Fruit fly (Drosophila melanogaster) whole organism, prepupa: ENCODE results near the gene CG1812.

Experiments
- CG10631 ChIP-seq: fragments of 200-800 bp; sonication (Bioruptor generic); optimal IDR thresholded peaks from 2 replicates; lab custom pipeline; 2016; ENCODE audit warnings: missing biosample characterization, missing genetic modification characterization
- CG10669 ChIP-seq: fragments of 200-800 bp; sonication (Bioruptor generic); optimal IDR thresholded peaks from 3 replicates; lab custom pipeline; 2018; ENCODE audit warnings: missing biosample characterization, mild to moderate bottlenecking, missing genetic modification characterization, moderate library complexity
- CG11294 ChIP-seq: fragments of 200-800 bp; sonication (Bioruptor generic); IDR thresholded peaks from 2 replicates; pipeline ENCODE4 v1.3.6; 2022; ENCODE audit warnings: missing biosample characterization, missing genetic modification characterization
- CG11762 ChIP-seq: fragments of 200-800 bp; sonication (Bioruptor generic); optimal IDR thresholded peaks from 3 replicates; lab custom pipeline; 2016; ENCODE audit warnings: missing biosample characterization, missing genetic modification characterization; ENCODE audit not compliant: insufficient read depth
- CG11902 ChIP-seq: fragments of 200-800 bp; sonication (Bioruptor generic); optimal IDR thresholded peaks from 3 replicates; lab custom pipeline; 2016; ENCODE audit warnings: missing biosample characterization, missing genetic modification characterization
- CG15336 ChIP-seq: fragments of 200-800 bp; sonication (Bioruptor generic); IDR thresholded peaks from 2 replicates; pipeline ENCODE4 v1.3.6; 2022; ENCODE audit warnings: missing biosample characterization, missing genetic modification characterization
- CG1621 ChIP-seq: fragments of 200-800 bp; sonication (Bioruptor generic); optimal IDR thresholded peaks from 3 replicates; lab custom pipeline; 2018; ENCODE audit warnings: missing biosample characterization, mild to moderate bottlenecking, missing genetic modification characterization
- CG16779 ChIP-seq: fragments of 200-800 bp; sonication (Bioruptor generic); optimal IDR thresholded peaks from 3 replicates; lab custom pipeline; 2017; ENCODE audit warnings: missing biosample characterization, mild to moderate bottlenecking, missing genetic modification characterization
- CG3032 ChIP-seq: fragments of 200-800 bp; optimal IDR thresholded peaks from 2 replicates; lab custom pipeline; 2019; ENCODE audit warnings: missing biosample characterization, mild to moderate bottlenecking, missing genetic modification characterization, moderate library complexity
- CG31627 ChIP-seq: fragments of 200-800 bp; sonication (Bioruptor generic); optimal IDR thresholded peaks from 3 replicates; lab custom pipeline; 2016; ENCODE audit warnings: missing biosample characterization, missing genetic modification characterization
- CG32006 ChIP-seq: fragments of 200-800 bp; sonication (Bioruptor generic); optimal IDR thresholded peaks from 3 replicates; lab custom pipeline; 2017; ENCODE audit warnings: missing biosample characterization, mild to moderate bottlenecking, missing genetic modification characterization
- CG6163 ChIP-seq: fragments of 200-800 bp; sonication (Bioruptor generic); IDR thresholded peaks from 3 replicates; pipeline ENCODE4 v1.3.6; 2022; ENCODE audit warnings: missing biosample characterization, missing genetic modification characterization
- CG6792 ChIP-seq: fragments of 200-800 bp; sonication (Bioruptor generic); optimal IDR thresholded peaks from 3 replicates; lab custom pipeline; 2016; ENCODE audit warnings: missing biosample characterization, missing genetic modification characterization
- CG6808 ChIP-seq: fragments of 200-800 bp; sonication (Bioruptor generic); optimal IDR thresholded peaks from 3 replicates; lab custom pipeline; 2017; ENCODE audit warnings: missing biosample characterization, missing genetic modification characterization, mild to moderate bottlenecking, moderate library complexity, missing genetic modification reagents
- CG7368 ChIP-seq: fragments of 200-800 bp; sonication (Bioruptor generic); optimal IDR thresholded peaks from 3 replicates; lab custom pipeline; 2016; ENCODE audit warnings: missing biosample characterization, missing genetic modification characterization
- CG8119 ChIP-seq: fragments of 200-800 bp; sonication (Bioruptor generic); IDR thresholded peaks from 3 replicates; pipeline ENCODE4 v1.3.6; 2022; ENCODE audit warnings: missing biosample characterization, missing genetic modification characterization
- CG8319 ChIP-seq: fragments of 200-800 bp; sonication (Bioruptor generic); optimal IDR thresholded peaks from 3 replicates; lab custom pipeline; 2016; ENCODE audit warnings: missing biosample characterization, missing genetic modification characterization
- CG8632 ChIP-seq: fragments of 200-800 bp; sonication (Bioruptor generic); optimal IDR thresholded peaks from 3 replicates; lab custom pipeline; 2016; ENCODE audit warnings: missing biosample characterization, missing genetic modification characterization
- CG9139 ChIP-seq: fragments of 200-800 bp; sonication (Bioruptor generic); optimal IDR thresholded peaks from 3 replicates; lab custom pipeline; 2017; ENCODE audit warnings: missing biosample characterization, mild to moderate bottlenecking, missing genetic modification characterization
- Eip75B ChIP-seq: fragments of 200-800 bp; sonication (Bioruptor generic); optimal IDR thresholded peaks from 3 replicates; lab custom pipeline; 2016; ENCODE audit warnings: missing biosample characterization, missing genetic modification characterization
- Eip78C ChIP-seq: fragments of 200-800 bp; sonication (Bioruptor generic); peaks from one replicate; lab custom pipeline; 2016; ENCODE audit warnings: missing biosample characterization, missing genetic modification characterization
- Eip93F ChIP-seq: fragments of 200-800 bp; sonication (Bioruptor generic); optimal IDR thresholded peaks from 2 replicates; lab custom pipeline; 2016; ENCODE audit warnings: missing biosample characterization, mild to moderate bottlenecking, missing genetic modification characterization
- Ets21C ChIP-seq: fragments of 200-800 bp; sonication (Bioruptor generic); optimal IDR thresholded peaks from 3 replicates; lab custom pipeline; 2016; ENCODE audit warnings: missing biosample characterization, missing genetic modification characterization
- Ets96B ChIP-seq: fragments of 200-800 bp; optimal IDR thresholded peaks from 2 replicates; lab custom pipeline; 2019; ENCODE audit warnings: missing biosample characterization, mild to moderate bottlenecking, missing genetic modification characterization, moderate library complexity
- Gug ChIP-seq: fragments of 200-800 bp; sonication (Bioruptor generic); IDR thresholded peaks from 2 replicates; pipeline ENCODE4 v1.3.6; 2022; ENCODE audit warnings: missing biosample characterization, missing genetic modification characterization
- Hr38 ChIP-seq: sonication (Bioruptor generic); optimal IDR thresholded peaks from 2 replicates; lab custom pipeline; 2016; ENCODE audit warnings: missing biosample characterization, missing genetic modification characterization
- Hr4 ChIP-seq: fragments of 200-800 bp; sonication (Bioruptor generic); optimal IDR thresholded peaks from 3 replicates; lab custom pipeline; 2016; ENCODE audit warnings: missing biosample characterization, missing genetic modification characterization
- Lpt ChIP-seq: fragments of 200-800 bp; sonication (Bioruptor generic); optimal IDR thresholded peaks from 3 replicates; lab custom pipeline; 2016; ENCODE audit warnings: missing biosample characterization, missing genetic modification characterization
- Met ChIP-seq: fragments of 200-800 bp; sonication (Bioruptor generic); optimal IDR thresholded peaks from 3 replicates; lab custom pipeline; 2016; ENCODE audit warnings: missing biosample characterization, missing genetic modification characterization
- OdsH ChIP-seq: fragments of 200-800 bp; sonication (Bioruptor generic); optimal IDR thresholded peaks from 3 replicates; lab custom pipeline; 2016; ENCODE audit warnings: missing biosample characterization, missing genetic modification characterization
- Smox ChIP-seq: fragments of 200-800 bp; sonication (Bioruptor generic); optimal IDR thresholded peaks from 3 replicates; lab custom pipeline; 2016; ENCODE audit warnings: missing biosample characterization, missing genetic modification characterization
- Sox102F ChIP-seq: fragments of 200-800 bp; sonication (Bioruptor generic); optimal IDR thresholded peaks from 2 replicates; lab custom pipeline; 2016; ENCODE audit warnings: missing biosample characterization, mild to moderate bottlenecking, missing genetic modification characterization
- Sox14 ChIP-seq: fragments of 200-800 bp; sonication (Bioruptor generic); optimal IDR thresholded peaks from 3 replicates; lab custom pipeline; 2016; ENCODE audit warnings: missing biosample characterization, missing genetic modification characterization
- Sox15 ChIP-seq: fragments of 200-800 bp; sonication (Bioruptor generic); optimal IDR thresholded peaks from 3 replicates; lab custom pipeline; 2016; ENCODE audit warnings: missing biosample characterization, missing genetic modification characterization
- achi ChIP-seq: fragments of 200-800 bp; sonication (Bioruptor generic); optimal IDR thresholded peaks from 3 replicates; lab custom pipeline; 2016; ENCODE audit warnings: missing biosample characterization, missing genetic modification characterization
- acj6 ChIP-seq: fragments of 200-800 bp; sonication (Bioruptor generic); optimal IDR thresholded peaks from 3 replicates; lab custom pipeline; 2016; ENCODE audit warnings: missing biosample characterization, missing genetic modification characterization
- cyc ChIP-seq: fragments of 200-800 bp; sonication (Bioruptor generic); optimal IDR thresholded peaks from 3 replicates; lab custom pipeline; 2016; ENCODE audit warnings: missing biosample characterization, missing genetic modification characterization
- dac ChIP-seq: fragments of 200-800 bp; sonication (Bioruptor generic); optimal IDR thresholded peaks from 2 replicates; lab custom pipeline; 2017; ENCODE audit warnings: missing biosample characterization, mild to moderate bottlenecking, missing genetic modification characterization
- dsx ChIP-seq: fragments of 200-800 bp; optimal IDR thresholded peaks from 3 replicates; lab custom pipeline; 2019; ENCODE audit warnings: missing biosample characterization, mild to moderate bottlenecking, missing genetic modification characterization, moderate library complexity; ENCODE audit not compliant: poor library complexity, severe bottlenecking
- eg ChIP-seq: fragments of 200-800 bp; sonication (Bioruptor generic); IDR thresholded peaks from 3 replicates; pipeline ENCODE4 v1.3.6; 2022; ENCODE audit warnings: missing biosample characterization, missing genetic modification characterization
- esn ChIP-seq: fragments of 200-800 bp; sonication (Bioruptor generic); optimal IDR thresholded peaks from 2 replicates; lab custom pipeline; 2016; ENCODE audit warnings: missing biosample characterization, mild to moderate bottlenecking, missing genetic modification characterization, moderate library complexity
- fd59A ChIP-seq: fragments of 200-800 bp; sonication (Bioruptor generic); optimal IDR thresholded peaks from 2 replicates; lab custom pipeline; 2017; ENCODE audit warnings: missing biosample characterization, mild to moderate bottlenecking, missing genetic modification characterization, missing genetic modification reagents
- fd85E ChIP-seq: fragments of 200-800 bp; sonication (Bioruptor generic); optimal IDR thresholded peaks from 3 replicates; lab custom pipeline; 2016; ENCODE audit warnings: missing biosample characterization, missing genetic modification characterization
- fkh ChIP-seq: fragments of 200-800 bp; sonication (Bioruptor generic); optimal IDR thresholded peaks from 3 replicates; lab custom pipeline; 2017; ENCODE audit warnings: missing biosample characterization, mild to moderate bottlenecking, missing genetic modification characterization, moderate library complexity
- lz ChIP-seq: fragments of 200-800 bp; sonication (Bioruptor generic); optimal IDR thresholded peaks from 3 replicates; lab custom pipeline; 2016; ENCODE audit warnings: missing biosample characterization, missing genetic modification characterization
- net ChIP-seq: fragments of 200-800 bp; sonication (Bioruptor generic); optimal IDR thresholded peaks from 3 replicates; lab custom pipeline; 2016; ENCODE audit warnings: missing biosample characterization, missing genetic modification characterization
- pdm3 ChIP-seq: fragments of 200-800 bp; sonication (Bioruptor generic); optimal IDR thresholded peaks from 3 replicates; lab custom pipeline; 2016; ENCODE audit warnings: missing biosample characterization, missing genetic modification characterization
- salr ChIP-seq, 2 experiments: fragments of 200-800 bp; sonication (Bioruptor generic); optimal IDR thresholded peaks; 3 replicates each; lab custom pipeline; 2016 to 2018; ENCODE audit warnings: missing biosample characterization in 2 of 2, missing genetic modification characterization in 2 of 2, mild to moderate bottlenecking in 1 of 2
- spab ChIP-seq: fragments of 200-800 bp; sonication (Bioruptor generic); optimal IDR thresholded peaks from 2 replicates; lab custom pipeline; 2017; ENCODE audit warnings: missing biosample characterization, mild to moderate bottlenecking, missing genetic modification characterization, missing genetic modification reagents
- ss ChIP-seq, 2 experiments: fragments of 200-800 bp; sonication (Bioruptor generic); optimal IDR thresholded peaks; 2 replicates in 1 of 2; 3 replicates in 1 of 2; lab custom pipeline; 2017 to 2018; ENCODE audit warnings: mild to moderate bottlenecking in 2 of 2, missing biosample characterization in 2 of 2, missing genetic modification characterization in 2 of 2, moderate library complexity in 1 of 2
- vri ChIP-seq: fragments of 200-800 bp; sonication (Bioruptor generic); optimal IDR thresholded peaks from 3 replicates; lab custom pipeline; 2016; ENCODE audit warnings: missing biosample characterization, mild to moderate bottlenecking, missing genetic modification characterization

The CG1812 gene

dm6 chrX:20511382-20511853 is at the start of gene CG1812:
Gene CG1812, plus strand, starts transcription at chrX:20511544.
- peak; percentile 41 for TF ChIP-seq CG10631 (GFP tag; lab: Kevin White, UChicago)
- TF ChIP-seq net (GFP tag; lab: Kevin White, UChicago): peak; percentile 71
- TF ChIP-seq CG11902 (GFP tag; lab: Kevin White, UChicago): no peak
- TF ChIP-seq Lpt: peak; percentile 33
- no peak for TF ChIP-seq CG9139 (GFP tag; lab: Kevin White, UChicago)
- TF ChIP-seq CG16779 (tag; lab: Kevin White, UChicago): no peak
- TF ChIP-seq eg (GFP tag; lab: Robert Waterston, UW): peak; percentile 81
- no peak for TF ChIP-seq dac (GFP tag; lab: Kevin White, UChicago)
- peak; percentile 55 for TF ChIP-seq OdsH (GFP tag; lab: Kevin White, UChicago)
- no peak for TF ChIP-seq CG11762 (GFP tag; lab: Kevin White, UChicago)
- peak; percentile 33 for TF ChIP-seq Sox102F
- peak; percentile 59 for TF ChIP-seq CG31627 (GFP tag; lab: Kevin White, UChicago)
- TF ChIP-seq Eip75B (GFP tag; lab: Kevin White, UChicago): no peak
- TF ChIP-seq CG6808 (GFP tag; lab: Kevin White, UChicago): peak; percentile 37
- TF ChIP-seq Smox (GFP tag; lab: Kevin White, UChicago): peak; percentile 29
- TF ChIP-seq CG6792: peak; percentile 62
- peak; percentile 63; the same call in 2 of the 3 replicates for TF ChIP-seq CG8119 (GFP tag; lab: Robert Waterston, UW)
- TF ChIP-seq salr (GFP tag; optimal IDR thresholded peaks at IDR 0.05; lab: Kevin White, UChicago): peak in 1 of 2 experiments; percentile 25
- TF ChIP-seq CG1621: peak; percentile 56
- peak; percentile 40; the same call in 1 of the 2 replicates for TF ChIP-seq CG11294 (GFP tag; lab: Robert Waterston, UW)
- TF ChIP-seq Met (GFP tag; lab: Kevin White, UChicago): peak; percentile 55
- TF ChIP-seq CG7368: peak; percentile 56
- peak; percentile 45 for TF ChIP-seq Ets96B (tag; lab: Kevin White, UChicago)
- TF ChIP-seq ss (GFP tag; optimal IDR thresholded peaks at IDR 0.05; lab: Kevin White, UChicago): peak in 1 of 2 experiments; percentile 52
- TF ChIP-seq Gug (GFP tag; lab: Robert Waterston, UW): 0 out of 2 replicates have a peak, but pooled peaks have one; percentile 28
- peak; percentile 60 for TF ChIP-seq esn
- peak; percentile 81 for TF ChIP-seq CG6163 (GFP tag; lab: Robert Waterston, UW)
- peak; percentile 59 for TF ChIP-seq lz (GFP tag; lab: Kevin White, UChicago)
- no peak for TF ChIP-seq Eip93F (GFP tag; lab: Kevin White, UChicago)
- TF ChIP-seq CG32006 (GFP tag; lab: Kevin White, UChicago): peak; percentile 52
- no peak for TF ChIP-seq fd85E (GFP tag; lab: Kevin White, UChicago)
- no peak for TF ChIP-seq fkh (GFP tag; lab: Kevin White, UChicago)
- TF ChIP-seq CG15336: peak; percentile 72
- TF ChIP-seq pdm3: peak; percentile 59
- TF ChIP-seq cyc (GFP tag; lab: Kevin White, UChicago): peak; percentile 26
- TF ChIP-seq CG8632: peak; percentile 21
- TF ChIP-seq Ets21C (GFP tag; lab: Kevin White, UChicago): peak; percentile 11
- TF ChIP-seq Sox14 (GFP tag; lab: Kevin White, UChicago): peak; percentile 61
- TF ChIP-seq CG10669 (GFP tag; lab: Kevin White, UChicago): peak; percentile 54
- TF ChIP-seq Sox15 (GFP tag; lab: Kevin White, UChicago): peak; percentile 32
- peak; percentile 18 for TF ChIP-seq spab (GFP tag; lab: Kevin White, UChicago)
- TF ChIP-seq fd59A (GFP tag; lab: Kevin White, UChicago): peak; percentile 4
- TF ChIP-seq Eip78C (GFP tag; lab: Kevin White, UChicago): peak; percentile 79
- no peak for TF ChIP-seq Hr38 (GFP tag; lab: Kevin White, UChicago)
- TF ChIP-seq dsx: peak; percentile 21
- peak; percentile 35 for TF ChIP-seq Hr4 (GFP tag; lab: Kevin White, UChicago)
- peak; percentile 42 for TF ChIP-seq CG8319 (GFP tag; lab: Kevin White, UChicago)
- peak; percentile 46 for TF ChIP-seq vri
- peak; percentile 18 for TF ChIP-seq CG3032 (tag; lab: Kevin White, UChicago)
- TF ChIP-seq acj6 (GFP tag; lab: Kevin White, UChicago): peak; percentile 32
- TF ChIP-seq achi (GFP tag; lab: Kevin White, UChicago): peak; percentile 100
